Worm (Caenorhabditis elegans) whole organism, L4/young adult: ENCODE measurements around the gene prx-6.
"Not testable (repeated sequence)": the region's sequence is repeated elsewhere in the genome, so short reads cannot be mapped to it uniquely, and the experiment has no call there.

Experiments
- W03F9.2 ChIP-seq: fragments of 150-350 bp; optimal IDR thresholded peaks from 2 replicates; lab custom pipeline; 2014; ENCODE audit warnings: missing biosample characterization, missing genetic modification characterization
- dao-5 ChIP-seq: sonication (generic microtip); optimal IDR thresholded peaks from 2 replicates; lab custom pipeline; 2016; ENCODE audit warnings: missing genotype, missing genetic modification characterization, moderate library complexity, missing compliant biosample characterization
- him-1 ChIP-seq: sonication (generic microtip); optimal IDR thresholded peaks from 2 replicates; lab custom pipeline; 2016; ENCODE audit warnings: missing genotype, missing genetic modification reagents, missing genetic modification characterization, missing compliant biosample characterization

Gene prx-6

ce11 chrV:4719965-4720364, at the start of gene prx-6:
Gene prx-6 (minus strand): TSS chrV:4720093.
- TF ChIP-seq W03F9.2 (tag; lab: Kevin White, UChicago) (no peak), dao-5 (tag; lab: Kevin White, UChicago) (no peak), him-1 (tag; lab: Kevin White, UChicago) (no peak)

ce11 chrV:4769633-4770032, 49.7 kb upstream of the prx-6 start, which contains the start of gene C18G1.9:
Gene C18G1.9 (minus strand): TSS chrV:4769733.
- TF ChIP-seq dao-5 (tag; lab: Kevin White, UChicago) (no peak), him-1 (tag; lab: Kevin White, UChicago) (no peak), W03F9.2 (tag; lab: Kevin White, UChicago) (no peak)

ce11 chrV:4766501-4766900, 46.6 kb upstream of the prx-6 start, which contains the start of gene C18G1.8:
Gene C18G1.8 (minus strand): TSS chrV:4766601.
- TF ChIP-seq dao-5 (tag; lab: Kevin White, UChicago) (no peak), W03F9.2 (tag; lab: Kevin White, UChicago) (no peak), him-1 (tag; lab: Kevin White, UChicago) (no peak)

- TF ChIP-seq dao-5, him-1, W03F9.2 (tag; lab: Kevin White, UChicago): not testable (repeated sequence)
Measured at ce11 chrV:4760674-4761073, 40.8 kb upstream of the prx-6 start, which contains the start of gene bgnt-1.4. Gene bgnt-1.4 (plus strand): TSS chrV:4760974.

DNA sequence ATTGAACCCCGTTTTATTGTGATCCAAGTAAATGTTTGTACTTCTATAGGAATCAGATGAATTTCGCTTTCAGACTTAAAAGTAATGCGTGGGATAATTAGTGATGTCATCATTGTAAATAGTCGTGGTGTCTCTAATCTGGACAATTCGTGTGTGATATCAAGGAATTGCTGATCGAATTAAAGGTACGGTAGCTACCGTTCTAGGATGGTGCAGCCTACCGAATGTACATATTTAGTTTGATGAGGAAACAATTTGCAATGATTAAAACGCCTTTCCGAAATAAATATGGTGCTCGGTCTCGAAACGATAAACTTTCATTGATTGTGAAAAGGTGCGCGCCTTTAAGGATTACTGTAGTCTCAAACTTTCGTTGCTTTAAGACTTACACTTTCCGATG, 38.6 kb upstream of the prx-6 start:
- no peak for TF ChIP-seq dao-5 (tag; lab: Kevin White, UChicago)
- no peak for TF ChIP-seq W03F9.2 (tag; lab: Kevin White, UChicago)
- TF ChIP-seq him-1 (tag; lab: Kevin White, UChicago), result no peak

DNA sequence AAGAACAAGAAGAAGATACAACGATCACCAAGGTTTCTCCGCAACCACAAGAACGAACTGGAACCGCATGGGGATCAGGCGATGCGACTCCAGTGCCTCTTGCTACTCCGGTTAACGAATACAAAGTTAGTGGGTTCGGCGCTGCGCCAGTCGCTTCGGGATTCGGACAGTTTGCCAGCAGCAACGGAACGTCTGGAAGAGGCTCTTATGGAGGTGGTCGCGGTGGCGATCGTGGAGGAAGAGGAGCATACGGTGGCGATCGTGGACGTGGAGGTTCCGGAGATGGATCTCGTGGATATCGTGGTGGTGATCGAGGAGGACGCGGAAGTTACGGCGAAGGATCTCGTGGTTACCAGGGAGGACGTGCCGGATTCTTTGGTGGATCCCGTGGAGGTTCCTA, 38.1 kb upstream of the prx-6 start:
- TF ChIP-seq him-1 (tag; lab: Kevin White, UChicago), result no peak
- TF ChIP-seq dao-5 (tag; lab: Kevin White, UChicago), result no peak
- no peak for TF ChIP-seq W03F9.2 (tag; lab: Kevin White, UChicago)

ce11 chrV:4755308-4756029, 35.6 kb upstream of the prx-6 start, which contains the start of gene pgl-3:
Gene pgl-3 (plus strand): TSS chrV:4755979.
- TF ChIP-seq him-1 (tag; lab: Kevin White, UChicago) (no peak), W03F9.2 (tag; lab: Kevin White, UChicago) (no peak), dao-5 (tag; lab: Kevin White, UChicago) (no peak)

DNA sequence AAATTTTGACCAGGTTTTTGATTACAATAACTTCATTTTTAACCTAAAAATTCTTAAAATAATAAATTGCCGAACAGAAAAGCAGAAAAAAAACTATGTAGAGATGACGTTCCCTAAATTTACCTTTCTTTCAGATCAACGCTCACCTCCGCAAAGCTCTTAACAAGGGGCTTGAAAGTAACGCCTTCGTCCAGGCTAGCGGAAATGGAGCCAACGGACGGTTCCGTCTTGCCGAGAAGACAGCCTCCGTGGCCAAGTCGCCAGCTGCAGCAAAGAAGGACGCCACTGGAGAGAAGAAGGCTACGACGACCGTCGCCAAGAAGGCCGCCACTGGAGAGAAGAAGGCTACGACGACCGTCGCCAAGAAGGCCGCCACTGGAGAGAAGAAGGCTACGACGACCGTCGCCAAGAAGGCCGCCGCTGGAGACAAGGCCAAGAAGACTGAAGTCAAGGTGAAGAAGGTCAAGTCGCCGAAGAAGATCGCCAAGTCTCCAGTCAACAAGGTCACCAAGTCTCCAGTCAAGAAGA, 34.9 kb upstream of the prx-6 start:
- TF ChIP-seq W03F9.2 (tag; lab: Kevin White, UChicago), result no peak
- no peak for TF ChIP-seq dao-5 (tag; lab: Kevin White, UChicago)
- no peak for TF ChIP-seq him-1 (tag; lab: Kevin White, UChicago)

DNA sequence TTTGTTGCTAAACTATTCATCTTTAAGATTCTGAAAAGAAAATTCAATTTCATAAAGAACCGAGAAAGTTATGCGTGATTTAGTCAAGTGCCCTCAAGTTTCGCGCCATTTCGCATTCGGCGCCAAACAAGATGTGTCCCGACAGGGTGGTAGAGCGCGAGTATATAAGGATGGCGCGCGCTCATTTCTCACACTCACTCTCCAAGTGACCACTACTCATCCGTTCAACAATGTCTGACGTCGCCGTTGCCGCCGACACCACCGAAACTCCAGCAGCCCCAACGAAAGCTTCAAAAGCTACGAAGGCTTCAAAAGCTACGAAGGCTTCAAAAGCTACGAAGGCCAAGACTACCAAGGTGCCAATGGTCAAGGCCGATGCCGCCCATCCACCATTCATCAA, 34.2 kb upstream of the prx-6 start, which contains the start of gene hil-4:
Gene hil-4, plus strand, starts transcription at position 191 of the 400 bp plus-strand sequence.
- TF ChIP-seq dao-5 (tag; lab: Kevin White, UChicago) (no peak), him-1 (tag; lab: Kevin White, UChicago) (no peak), W03F9.2 (tag; lab: Kevin White, UChicago) (no peak)

DNA sequence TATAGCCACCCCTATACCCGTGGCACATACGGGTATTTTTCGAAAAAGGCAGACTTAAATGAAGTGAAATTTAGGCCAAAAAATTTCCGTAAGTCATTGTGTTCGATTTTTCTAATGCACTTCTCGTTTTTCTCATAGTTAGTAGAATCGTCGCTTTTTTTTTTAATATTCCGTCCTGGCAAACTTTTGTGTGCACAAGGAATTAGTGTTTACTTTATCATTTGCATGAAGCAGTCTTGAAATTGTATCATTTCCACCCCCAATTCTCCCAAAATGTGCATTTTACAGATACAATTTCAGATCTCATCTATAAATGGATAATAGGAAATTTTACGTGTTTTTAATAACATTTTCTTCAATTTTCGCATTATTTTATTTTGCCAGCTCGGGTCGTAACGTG, 30.4 kb upstream of the prx-6 start, which contains the start of gene C18G1.6:
Gene C18G1.6, plus strand, starts transcription at position 301 of the 400 bp plus-strand sequence.
- TF ChIP-seq him-1 (tag; lab: Kevin White, UChicago) (no peak), dao-5 (tag; lab: Kevin White, UChicago) (no peak), W03F9.2 (tag; lab: Kevin White, UChicago) (no peak)

- no peak for TF ChIP-seq him-1 (tag; lab: Kevin White, UChicago)
- no peak for TF ChIP-seq dao-5 (tag; lab: Kevin White, UChicago)
- no peak for TF ChIP-seq W03F9.2 (tag; lab: Kevin White, UChicago)
Measured at ce11 chrV:4745269-4745668, 25.4 kb upstream of the prx-6 start, which contains the start of gene C18G1.7. Gene C18G1.7 (plus strand): TSS chrV:4745569.

- TF ChIP-seq W03F9.2 (tag; lab: Kevin White, UChicago) (no peak), dao-5 (tag; lab: Kevin White, UChicago) (no peak)
Measured at ce11 chrV:4742190-4742589, 22.3 kb upstream of the prx-6 start, which contains the start of gene ugt-61. Gene ugt-61 (plus strand): TSS chrV:4742422.

ce11 chrV:4737727-4738126, 17.8 kb upstream of the prx-6 start, which contains the start of gene F39G3.2:
Gene F39G3.2 (plus strand): TSS chrV:4737831.
- TF ChIP-seq dao-5 (tag; lab: Kevin White, UChicago) (no peak), W03F9.2 (tag; lab: Kevin White, UChicago) (no peak), him-1 (tag; lab: Kevin White, UChicago) (no peak)
